Worm (Caenorhabditis elegans): ENCODE data around the gene C34D10.5.

DNA sequence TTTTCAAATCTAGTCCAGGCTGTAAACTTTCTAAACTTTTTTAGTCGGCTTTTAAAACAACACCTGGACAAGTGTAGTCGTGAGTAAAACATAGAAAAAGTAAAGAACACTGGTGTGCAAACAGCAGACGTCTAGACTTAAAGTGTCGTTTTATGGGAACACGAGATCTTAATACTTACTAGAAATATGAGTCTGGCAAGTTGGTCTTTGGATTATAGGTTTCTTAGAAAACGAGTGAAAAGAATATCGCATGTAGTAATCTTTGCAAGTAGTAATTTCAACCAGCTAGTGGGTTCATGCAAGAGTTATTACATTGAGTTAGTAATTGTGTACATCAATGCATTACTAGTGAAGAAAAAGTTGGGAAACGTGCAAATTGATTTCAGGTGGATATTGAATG, 40.4 kb upstream of the C34D10.5 start:
- TF ChIP-seq F22D6.2 (tag; optimal IDR thresholded peaks at IDR 0.05) (no peak), F49E8.2 (tag; optimal IDR thresholded peaks at IDR 0.05; ENCODE audit: insufficient read depth) (no peak), lin-54 (GFP tag; optimal IDR thresholded peaks at IDR 0.05) (no peak), F52B5.7 (tag; optimal IDR thresholded peaks at IDR 0.05) (no peak), ztf-26 (tag; optimal IDR thresholded peaks at IDR 0.05) (no peak), die-1 (tag; optimal IDR thresholded peaks at IDR 0.05) (no peak), T26A5.8 (tag; optimal IDR thresholded peaks at IDR 0.05) (no peak), B0336.3 (GFP tag; IDR thresholded peaks at IDR 0.05) (no peak), pha-4 (tag; optimal IDR thresholded peaks at IDR 0.05) (no peak), ztf-25 (GFP tag; IDR thresholded peaks at IDR 0.05) (no peak), madf-10 (tag; optimal IDR thresholded peaks at IDR 0.05) (no peak), attf-6 (GFP tag; IDR thresholded peaks at IDR 0.05) (no peak), bed-2 (GFP tag; IDR thresholded peaks at IDR 0.05) (no peak), lin-35 (GFP tag; optimal IDR thresholded peaks at IDR 0.05) (no peak)
